Fruit fly (Drosophila melanogaster) whole organism, embryonic: ENCODE data around the gene CG42489.

ENCODE experiments used
- CG10267 ChIP-seq: fragments of 200-800 bp; sonication (Bioruptor generic); optimal IDR thresholded peaks from 2 replicates; lab custom pipeline; 2018; ENCODE audit warnings: missing biosample characterization, mild to moderate bottlenecking, missing genetic modification characterization, moderate library complexity
- CG12659 ChIP-seq: fragments of 200-800 bp; sonication (Bioruptor generic); optimal IDR thresholded peaks from 3 replicates; lab custom pipeline; 2017; ENCODE audit warnings: mild to moderate bottlenecking, missing biosample characterization, missing genetic modification reagents, missing genetic modification characterization
- CG12942 ChIP-seq: fragments of 200-800 bp; sonication (Bioruptor generic); optimal IDR thresholded peaks from 3 replicates; lab custom pipeline; 2016; ENCODE audit warnings: missing biosample characterization, missing genetic modification characterization
- CG14860 ChIP-seq: fragments of 200-800 bp; sonication (Bioruptor generic); IDR thresholded peaks from 3 replicates; pipeline ENCODE4 v1.3.6; 2022; ENCODE audit warnings: missing biosample characterization, missing genetic modification characterization; ENCODE audit not compliant: partially characterized antibody
- CG15269 ChIP-seq: fragments of 200-800 bp; sonication (Bioruptor generic); optimal IDR thresholded peaks from 2 replicates; lab custom pipeline; 2018; ENCODE audit warnings: missing biosample characterization, mild to moderate bottlenecking, missing genetic modification characterization, moderate library complexity
- CG15514 ChIP-seq: fragments of 200-800 bp; sonication (Bioruptor generic); optimal IDR thresholded peaks from 3 replicates; lab custom pipeline; 2017; ENCODE audit warnings: missing biosample characterization, missing genetic modification characterization, mild to moderate bottlenecking, moderate library complexity, missing genetic modification reagents
- CG16813 ChIP-seq: fragments of 200-800 bp; sonication (Bioruptor generic); IDR thresholded peaks from 3 replicates; pipeline ENCODE4 v1.3.6; 2022; ENCODE audit warnings: missing biosample characterization, missing genetic modification characterization; ENCODE audit not compliant: partially characterized antibody
- CG17361 ChIP-seq: fragments of 200-800 bp; sonication (Bioruptor generic); IDR thresholded peaks from 3 replicates; pipeline ENCODE4 v1.3.6; 2022; ENCODE audit warnings: missing biosample characterization, missing genetic modification characterization
- CG17829 ChIP-seq: fragments of 200-800 bp; optimal IDR thresholded peaks from 2 replicates; lab custom pipeline; 2019; ENCODE audit warnings: missing biosample characterization, mild to moderate bottlenecking, missing genetic modification characterization, moderate library complexity
- CG1792 ChIP-seq: fragments of 200-800 bp; sonication (Bioruptor generic); optimal IDR thresholded peaks from 2 replicates; lab custom pipeline; 2016; ENCODE audit warnings: missing biosample characterization, missing genetic modification characterization
- CG2116 ChIP-seq: fragments of 200-800 bp; sonication (Bioruptor generic); optimal IDR thresholded peaks from 3 replicates; lab custom pipeline; 2018; ENCODE audit warnings: missing biosample characterization, mild to moderate bottlenecking, missing genetic modification characterization
- CG2202 ChIP-seq: fragments of 200-800 bp; sonication (Bioruptor generic); optimal IDR thresholded peaks from 2 replicates; lab custom pipeline; 2018; ENCODE audit warnings: missing biosample characterization, mild to moderate bottlenecking, missing genetic modification characterization
- CG30020 ChIP-seq: fragments of 200-800 bp; optimal IDR thresholded peaks from 2 replicates; lab custom pipeline; 2019; ENCODE audit warnings: missing biosample characterization, mild to moderate bottlenecking, missing genetic modification characterization, moderate library complexity
- CG32532 ChIP-seq: fragments of 200-800 bp; sonication (Bioruptor generic); IDR thresholded peaks from 2 replicates; pipeline ENCODE4 v1.3.6; 2022; ENCODE audit warnings: missing biosample characterization, missing genetic modification characterization
- CG4328 ChIP-seq: fragments of 200-800 bp; sonication (Bioruptor generic); optimal IDR thresholded peaks from 3 replicates; lab custom pipeline; 2017; ENCODE audit warnings: missing biosample characterization, missing genetic modification reagents, missing genetic modification characterization
- CG4424 ChIP-seq: fragments of 200-800 bp; sonication (Bioruptor generic); optimal IDR thresholded peaks from 3 replicates; lab custom pipeline; 2016; ENCODE audit warnings: missing biosample characterization, missing genetic modification characterization
- CG4854 ChIP-seq: fragments of 200-800 bp; sonication (Bioruptor generic); optimal IDR thresholded peaks from 2 replicates; lab custom pipeline; 2016; ENCODE audit warnings: missing biosample characterization, missing genetic modification characterization, inconsistent platforms
- CG5953 ChIP-seq: fragments of 200-800 bp; sonication (Bioruptor generic); IDR thresholded peaks from 2 replicates; pipeline ENCODE4 v1.3.6; 2022; ENCODE audit warnings: missing biosample characterization, missing genetic modification characterization
- CG7786 ChIP-seq: fragments of 200-800 bp; sonication (Bioruptor generic); optimal IDR thresholded peaks from 2 replicates; lab custom pipeline; 2016; ENCODE audit warnings: missing biosample characterization, missing genetic modification characterization
- CG7928 ChIP-seq: fragments of 200-800 bp; sonication (Bioruptor generic); optimal IDR thresholded peaks from 2 replicates; lab custom pipeline; 2017; ENCODE audit warnings: missing biosample characterization, mild to moderate bottlenecking, missing genetic modification characterization
- CG8765 ChIP-seq: fragments of 200-800 bp; sonication (Bioruptor generic); IDR thresholded peaks from 2 replicates; pipeline ENCODE4 v1.3.6; 2022; ENCODE audit warnings: missing biosample characterization, missing genetic modification characterization
- D19A ChIP-seq: fragments of 200-800 bp; optimal IDR thresholded peaks from 3 replicates; lab custom pipeline; 2019; ENCODE audit warnings: missing biosample characterization, mild to moderate bottlenecking, missing genetic modification characterization, moderate library complexity
- Dref ChIP-seq: fragments of 200-800 bp; sonication (Bioruptor generic); IDR thresholded peaks from 2 replicates; pipeline ENCODE4 v1.3.6; 2022; ENCODE audit warnings: missing biosample characterization, missing genetic modification characterization
- GATAe ChIP-seq: fragments of 200-800 bp; sonication (Bioruptor generic); conservative IDR thresholded peaks from 2 replicates; pipeline ENCODE4 v1.3.6; 2022; ENCODE audit warnings: missing biosample characterization, missing genetic modification characterization
- Jarid2 ChIP-seq: fragments of 200-800 bp; sonication (Bioruptor generic); optimal IDR thresholded peaks from 3 replicates; lab custom pipeline; 2017; ENCODE audit warnings: mild to moderate bottlenecking, missing biosample characterization, missing genetic modification reagents, missing genetic modification characterization
- Kr ChIP-seq: fragments of 200-800 bp; sonication (Bioruptor generic); optimal IDR thresholded peaks from 2 replicates; lab custom pipeline; 2017; ENCODE audit warnings: missing biosample characterization, mild to moderate bottlenecking, missing genetic modification characterization
- Med ChIP-seq: fragments of 200-800 bp; sonication (Bioruptor generic); peaks from one replicate; lab custom pipeline; 2016; ENCODE audit warnings: missing biosample characterization, missing genetic modification characterization, mild to moderate bottlenecking, inconsistent platforms, moderate library complexity
- Mes4 ChIP-seq: fragments of 200-800 bp; sonication (Bioruptor generic); optimal IDR thresholded peaks from 2 replicates; lab custom pipeline; 2016; ENCODE audit warnings: missing biosample characterization, missing genetic modification characterization
- Side ChIP-seq: fragments of 200-800 bp; sonication (Bioruptor generic); optimal IDR thresholded peaks from 2 replicates; lab custom pipeline; 2016; ENCODE audit warnings: missing biosample characterization, missing genetic modification characterization
- Six4 ChIP-seq: fragments of 200-800 bp; sonication (Bioruptor generic); optimal IDR thresholded peaks from 2 replicates; lab custom pipeline; 2016; ENCODE audit warnings: missing biosample characterization, missing genetic modification characterization
- Ssrp ChIP-seq: fragments of 200-800 bp; sonication (Bioruptor generic); optimal IDR thresholded peaks from 2 replicates; lab custom pipeline; 2018; ENCODE audit warnings: missing biosample characterization, mild to moderate bottlenecking, missing genetic modification characterization, moderate library complexity
- ab ChIP-seq: fragments of 200-800 bp; sonication (Bioruptor generic); optimal IDR thresholded peaks from 2 replicates; lab custom pipeline; 2016; ENCODE audit warnings: missing biosample characterization, missing genetic modification characterization
- btn ChIP-seq: fragments of 200-800 bp; sonication (Bioruptor generic); optimal IDR thresholded peaks from 2 replicates; lab custom pipeline; 2016; ENCODE audit warnings: missing biosample characterization, missing genetic modification characterization
- cato ChIP-seq: fragments of 200-800 bp; sonication (Bioruptor generic); optimal IDR thresholded peaks from 2 replicates; lab custom pipeline; 2016; ENCODE audit warnings: missing biosample characterization, missing genetic modification characterization, borderline replicate concordance
- chinmo ChIP-seq: fragments of 200-800 bp; sonication (Bioruptor generic); IDR thresholded peaks from 4 replicates; pipeline ENCODE4 v1.3.6; 2022; ENCODE audit warnings: missing biosample characterization, missing genetic modification characterization; ENCODE audit not compliant: partially characterized antibody
- crc ChIP-seq: fragments of 200-800 bp; sonication (Bioruptor generic); optimal IDR thresholded peaks from 2 replicates; lab custom pipeline; 2016; ENCODE audit warnings: missing biosample characterization, missing genetic modification characterization
- dmrt11E ChIP-seq: fragments of 200-800 bp; sonication (Bioruptor generic); optimal IDR thresholded peaks from 3 replicates; lab custom pipeline; 2018; ENCODE audit warnings: missing biosample characterization, mild to moderate bottlenecking, missing genetic modification characterization, moderate library complexity
- dmrt99B ChIP-seq: fragments of 200-800 bp; sonication (Bioruptor generic); optimal IDR thresholded peaks from 2 replicates; lab custom pipeline; 2018; ENCODE audit warnings: missing biosample characterization, mild to moderate bottlenecking, missing genetic modification characterization, moderate library complexity
- emc ChIP-seq: fragments of 200-800 bp; sonication (Bioruptor generic); optimal IDR thresholded peaks from 2 replicates; lab custom pipeline; 2016; ENCODE audit warnings: missing biosample characterization, missing genetic modification characterization
- exex ChIP-seq: fragments of 200-800 bp; sonication (Bioruptor generic); optimal IDR thresholded peaks from 4 replicates; lab custom pipeline; 2018; ENCODE audit warnings: missing biosample characterization, mild to moderate bottlenecking, missing genetic modification characterization, moderate library complexity
- gro ChIP-seq: fragments of 200-800 bp; sonication (Bioruptor generic); optimal IDR thresholded peaks from 2 replicates; lab custom pipeline; 2016; ENCODE audit warnings: missing biosample characterization, missing genetic modification characterization
- gsb ChIP-seq: fragments of 200-800 bp; sonication (Bioruptor generic); IDR thresholded peaks from 2 replicates; pipeline ENCODE4 v1.3.6; 2022; ENCODE audit warnings: missing biosample characterization, missing genetic modification characterization
- lbe ChIP-seq: fragments of 200-800 bp; sonication (Bioruptor generic); optimal IDR thresholded peaks from 2 replicates; lab custom pipeline; 2016; ENCODE audit warnings: missing biosample characterization, mild to moderate bottlenecking, missing genetic modification characterization
- salm ChIP-seq: fragments of 200-800 bp; sonication (Bioruptor generic); optimal IDR thresholded peaks from 2 replicates; lab custom pipeline; 2018; ENCODE audit warnings: missing biosample characterization, mild to moderate bottlenecking, missing genetic modification characterization
- sens ChIP-seq: fragments of 200-800 bp; sonication (Bioruptor generic); peaks from one replicate; lab custom pipeline; 2016; ENCODE audit warnings: missing biosample characterization, missing genetic modification characterization
- sob ChIP-seq: fragments of 200-800 bp; sonication (Bioruptor generic); IDR thresholded peaks from 2 replicates; pipeline ENCODE4 v1.3.6; 2022; ENCODE audit warnings: missing biosample characterization, missing genetic modification characterization
- sug ChIP-seq: fragments of 200-800 bp; optimal IDR thresholded peaks from 2 replicates; lab custom pipeline; 2019; ENCODE audit warnings: missing biosample characterization, mild to moderate bottlenecking, missing genetic modification characterization, moderate library complexity
- tap ChIP-seq: fragments of 200-800 bp; optimal IDR thresholded peaks from 3 replicates; lab custom pipeline; 2019; ENCODE audit warnings: missing biosample characterization, mild to moderate bottlenecking, missing genetic modification characterization, moderate library complexity
- trem ChIP-seq: fragments of 200-800 bp; optimal IDR thresholded peaks from 3 replicates; lab custom pipeline; 2019; ENCODE audit warnings: missing biosample characterization, mild to moderate bottlenecking, missing genetic modification characterization, moderate library complexity

The CG42489 gene

DNA sequence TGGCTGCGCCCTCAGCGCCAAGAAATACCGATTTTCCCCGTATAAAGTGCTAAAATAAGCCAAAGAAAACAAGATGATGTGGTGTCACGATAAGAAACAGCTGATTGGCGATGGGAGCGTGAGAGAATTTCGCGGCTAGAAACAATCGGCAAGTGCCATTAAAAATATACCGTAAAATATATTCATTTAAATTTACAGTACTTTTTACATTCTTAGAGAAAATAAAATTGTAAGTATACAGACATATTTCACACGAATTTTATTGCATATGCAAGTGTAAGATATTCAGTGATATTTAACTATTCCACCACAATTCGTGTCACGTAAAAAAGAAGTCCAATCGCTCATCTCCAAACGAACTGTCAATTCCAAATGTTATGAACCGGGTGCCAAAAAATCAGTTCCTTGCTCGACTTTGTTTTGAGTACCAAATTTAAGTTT, 22.0 kb upstream of the CG42489 start, which contains the start of the genes Unc50, CG11755 and CG8043 (continued):
- TF ChIP-seq CG1792 (GFP tag; lab: Kevin White, UChicago) = no peak

DNA sequence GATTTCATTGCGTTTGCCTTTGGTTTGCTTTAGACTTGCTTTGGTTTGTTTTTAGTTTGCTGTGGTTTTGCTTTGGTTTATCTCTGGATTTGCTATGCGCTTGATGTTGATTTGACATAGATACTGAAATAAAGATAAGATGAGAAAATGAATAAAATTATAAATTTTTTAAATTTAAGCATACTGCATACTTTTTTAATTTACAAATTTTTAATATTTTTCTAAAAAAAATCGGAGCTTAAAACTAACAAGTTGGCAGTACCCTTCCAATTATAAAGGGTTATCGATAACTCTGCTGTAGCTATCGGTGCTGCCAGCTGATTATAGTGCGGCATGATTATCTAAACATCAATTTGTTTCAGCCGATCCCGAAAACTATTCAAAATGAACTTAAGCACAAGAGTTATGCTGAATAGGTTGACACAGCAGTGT, 19.3 kb upstream of the CG42489 start, which contains the start of gene mRpL19:
mRpL19 (plus strand) TSS at position 307 of the 432 bp plus-strand sequence.
- TF ChIP-seq Med (GFP tag; lab: Kevin White, UChicago) (peak; percentile 76), tap (peak; percentile 59), CG12942 (GFP tag; lab: Kevin White, UChicago) (no peak), CG12659 (peak; percentile 62), Kr (GFP tag; lab: Kevin White, UChicago) (peak; percentile 45), dmrt99B (tag; lab: Kevin White, UChicago) (peak; percentile 33), dmrt11E (tag; lab: Kevin White, UChicago) (peak; percentile 34), CG15269 (tag; lab: Kevin White, UChicago) (peak; percentile 62), CG4424 (peak; percentile 41), salm (tag; lab: Kevin White, UChicago) (peak; percentile 13), trem (peak; percentile 100), gsb (GFP tag; lab: Robert Waterston, UW) (no peak), CG32532 (peak; percentile 57; the same call in 1 of the 2 replicates), CG15514 (GFP tag; lab: Kevin White, UChicago) (peak; percentile 53), CG5953 (no peak), sob (GFP tag; lab: Robert Waterston, UW) (no peak), ab (GFP tag; lab: Kevin White, UChicago) (no peak), CG7928 (GFP tag; lab: Kevin White, UChicago) (no peak), Mes4 (GFP tag; lab: Kevin White, UChicago) (no peak), sens (GFP tag; lab: Kevin White, UChicago) (peak; percentile 68), CG4854 (GFP tag; lab: Kevin White, UChicago) (no peak), btn (GFP tag; lab: Kevin White, UChicago) (no peak), CG30020 (tag; lab: Kevin White, UChicago) (peak; percentile 60), Ssrp (peak; percentile 29), CG8765 (GFP tag; lab: Robert Waterston, UW) (no peak), crc (GFP tag; lab: Kevin White, UChicago) (no peak), CG10267 (tag; lab: Kevin White, UChicago) (peak; percentile 68), Jarid2 (no peak), CG16813 (peak; percentile 55), cato (no peak), CG2202 (peak; percentile 11), chinmo (GFP tag; lab: Robert Waterston, UW) (0 out of 4 replicates have a peak, but pooled peaks have one; percentile 40), CG2116 (GFP tag; lab: Kevin White, UChicago) (peak; percentile 62), CG14860 (GFP tag; lab: Robert Waterston, UW) (no peak), CG4328 (GFP tag; lab: Kevin White, UChicago) (peak; percentile 37), emc (GFP tag; lab: Kevin White, UChicago) (no peak), D19A (tag; lab: Kevin White, UChicago) (peak; percentile 64), CG17361 (GFP tag; lab: Robert Waterston, UW) (peak; percentile 61; the same call in 1 of the 3 replicates), Dref (GFP tag; lab: Robert Waterston, UW) (peak; percentile 78), CG17829 (tag; lab: Kevin White, UChicago) (peak; percentile 69), gro (GFP tag; lab: Kevin White, UChicago) (peak; percentile 11), Six4 (GFP tag; lab: Kevin White, UChicago) (peak; percentile 5), sug (tag; lab: Kevin White, UChicago) (peak; percentile 61), exex (tag; lab: Kevin White, UChicago) (peak; percentile 73), Side (GFP tag; lab: Kevin White, UChicago) (no peak), CG7786 (no peak), lbe (GFP tag; lab: Kevin White, UChicago) (peak; percentile 52), GATAe (GFP tag; lab: Robert Waterston, UW) (no peak)
